Worm (Caenorhabditis elegans) whole organism, late embryonic: ENCODE measurements around the gene srd-18.

Experiments used
- C08G9.2 ChIP-seq: sonication (generic microtip); optimal IDR thresholded peaks from 2 replicates; lab custom pipeline; 2016; ENCODE audit warnings: mild to moderate bottlenecking, missing genetic modification characterization, moderate library complexity, missing compliant biosample characterization
- ama-1 ChIP-seq: fragments of 150-350 bp; optimal IDR thresholded peaks from 2 replicates; lab custom pipeline; 2014
- ceh-30 ChIP-seq: fragments of 150-350 bp; optimal IDR thresholded peaks from 2 replicates; lab custom pipeline; 2014; ENCODE audit warnings: missing biosample characterization, missing genetic modification characterization
- fkh-10 ChIP-seq: fragments of 150-350 bp; optimal IDR thresholded peaks from 2 replicates; lab custom pipeline; 2014; ENCODE audit warnings: missing biosample characterization, missing genetic modification reagents, missing genetic modification characterization
- nfya-1 ChIP-seq: sonication (generic microtip); optimal IDR thresholded peaks from 2 replicates; lab custom pipeline; 2017; ENCODE audit warnings: missing genetic modification characterization, mild to moderate bottlenecking, missing compliant biosample characterization, antibody characterized with exemption, moderate library complexity
- nhr-11 ChIP-seq: fragments of 150-350 bp; optimal IDR thresholded peaks from 2 replicates; lab custom pipeline; 2014; ENCODE audit warnings: missing biosample characterization, missing genetic modification characterization
- pag-3 ChIP-seq: sonication (generic microtip); optimal IDR thresholded peaks from 2 replicates; lab custom pipeline; 2016; ENCODE audit warnings: missing compliant biosample characterization, missing genetic modification characterization, borderline replicate concordance
- pha-4 ChIP-seq: fragments of 150-350 bp; optimal IDR thresholded peaks from 2 replicates; lab custom pipeline; 2018; ENCODE audit warnings: missing biosample characterization, missing genetic modification reagents, missing genetic modification characterization
- tbx-2 ChIP-seq: sonication (generic microtip); optimal IDR thresholded peaks from 2 replicates; lab custom pipeline; 2016; ENCODE audit warnings: missing genetic modification characterization, missing compliant biosample characterization
- unc-3 ChIP-seq, 2 experiments: fragments of 200-800 bp in 1 of 2; sonication (Bioruptor generic) in 1 of 2; sonication (generic microtip) in 1 of 2; conservative IDR thresholded peaks in 1 of 2; optimal IDR thresholded peaks in 1 of 2; 2 replicates each; pipeline versions ENCODE4 v1.3.6 to Lab custom; 2016 to 2022; ENCODE audit warnings: missing compliant biosample characterization in 2 of 2, missing genetic modification characterization in 2 of 2, missing genetic modification reagents in 1 of 2
- unc-42 ChIP-seq: sonication (generic microtip); optimal IDR thresholded peaks from 2 replicates; lab custom pipeline; 2016; ENCODE audit warnings: missing genotype, missing genetic modification characterization, missing compliant biosample characterization

- TF ChIP-seq ama-1 (lab: Kevin White, UChicago): no peak
- no peak for TF ChIP-seq unc-3 (GFP tag; conservative IDR thresholded peaks at IDR 0.05; lab: Robert Waterston, UW)
- TF ChIP-seq unc-3 (tag; optimal IDR thresholded peaks at IDR 0.05; lab: Kevin White, UChicago): no peak
- no peak for TF ChIP-seq unc-42 (tag; lab: Kevin White, UChicago)
- no peak for TF ChIP-seq nfya-1 (tag; lab: Kevin White, UChicago)
- TF ChIP-seq nhr-11 (tag; lab: Kevin White, UChicago): no peak
- TF ChIP-seq fkh-10 (GFP tag; lab: Kevin White, UChicago): no peak
- TF ChIP-seq ceh-30: no peak
- no peak for TF ChIP-seq pag-3 (tag; lab: Kevin White, UChicago)
- TF ChIP-seq pha-4 (tag; lab: Kevin White, UChicago): no peak
- TF ChIP-seq tbx-2: no peak
- no peak for TF ChIP-seq C08G9.2
These were observed 714 bp upstream of the srd-18 start for ce11 chrV:13427378-13427777.
